Fruit fly (Drosophila melanogaster): ENCODE data around the gene Hex-A.

Gene Hex-A

dm6 chrX:9579918-9580521, 5.5 kb upstream of the Hex-A start, which contains the start of gene LPCAT (continued):
- TF ChIP-seq lab (GFP tag; optimal IDR thresholded peaks at IDR 0.05), result peak; percentile 82
- TF ChIP-seq CG2889 (GFP tag; IDR thresholded peaks at IDR 0.05), result peak; percentile 81
- peak; percentile 7 for TF ChIP-seq CG10543 (GFP tag; optimal IDR thresholded peaks at IDR 0.05)
- TF ChIP-seq CG10565 (GFP tag; optimal IDR thresholded peaks at IDR 0.05), result no peak
- peak; percentile 52 for TF ChIP-seq CG31224 (GFP tag; IDR thresholded peaks at IDR 0.05)
- peak; percentile 65 for TF ChIP-seq chm (GFP tag; IDR thresholded peaks at IDR 0.05)
- TF ChIP-seq CG3995 (GFP tag; optimal IDR thresholded peaks at IDR 0.05), result peak; percentile 26
- no peak for TF ChIP-seq CG12219 (GFP tag; optimal IDR thresholded peaks at IDR 0.05)
- peak; percentile 78 for TF ChIP-seq CG34224 (GFP tag; IDR thresholded peaks at IDR 0.05; ENCODE audit: partially characterized antibody)
- peak; percentile 84 for TF ChIP-seq CG16813 (GFP tag; IDR thresholded peaks at IDR 0.05; ENCODE audit: partially characterized antibody)
- peak; percentile 88 for TF ChIP-seq Sin3A (optimal IDR thresholded peaks at IDR 0.05)
- TF ChIP-seq CG11456 (GFP tag; IDR thresholded peaks at IDR 0.05), result peak; percentile 85
- peak; percentile 54 for TF ChIP-seq CG3281 (GFP tag; optimal IDR thresholded peaks at IDR 0.05)
- peak; percentile 39 for TF ChIP-seq NfI (GFP tag; optimal IDR thresholded peaks at IDR 0.05)
- TF ChIP-seq Hsf (GFP tag; optimal IDR thresholded peaks at IDR 0.05), result peak; percentile 78
- TF ChIP-seq ab (GFP tag; optimal IDR thresholded peaks at IDR 0.05), result peak; percentile 24
- TF ChIP-seq D19A (tag; optimal IDR thresholded peaks at IDR 0.05), result peak; percentile 1
- no peak for TF ChIP-seq CG14965 (GFP tag; optimal IDR thresholded peaks at IDR 0.05; ENCODE audit: borderline replicate concordance)
- TF ChIP-seq CG3407 (GFP tag; optimal IDR thresholded peaks at IDR 0.05), result no peak
- peak; percentile 45 for TF ChIP-seq Bdp1 (GFP tag; optimal IDR thresholded peaks at IDR 0.05)
- 0 out of 2 replicates have a peak, but pooled peaks have one; percentile 28 for TF ChIP-seq ro (GFP tag; IDR thresholded peaks at IDR 0.05)
- peak; percentile 70 to 90 for TF ChIP-seq dpn (GFP tag; optimal IDR thresholded peaks at IDR 0.05)
- TF ChIP-seq eyg (GFP tag; optimal IDR thresholded peaks at IDR 0.05), result no peak
- peak; percentile 13; the same call in 1 of the 2 replicates for TF ChIP-seq CG10959 (GFP tag; IDR thresholded peaks at IDR 0.05)
- TF ChIP-seq exex (tag; optimal IDR thresholded peaks at IDR 0.05), result peak; percentile 23
- peak; percentile 44 for TF ChIP-seq dmrt11E (tag; optimal IDR thresholded peaks at IDR 0.05)
- TF ChIP-seq Hey (tag; optimal IDR thresholded peaks at IDR 0.05), result no peak
- TF ChIP-seq TFAM (GFP tag; optimal IDR thresholded peaks at IDR 0.05), result no peak
- peak; percentile 80 for TF ChIP-seq zfh2 (GFP tag; optimal IDR thresholded peaks at IDR 0.05)
- TF ChIP-seq Jarid2 (GFP tag; optimal IDR thresholded peaks at IDR 0.05), result peak; percentile 28
- TF ChIP-seq shn (GFP tag; optimal IDR thresholded peaks at IDR 0.05), result peak; percentile 56
- TF ChIP-seq nerfin-2 (GFP tag; IDR thresholded peaks at IDR 0.05; ENCODE audit: partially characterized antibody), result peak; percentile 48
- peak; percentile 85 for TF ChIP-seq ind (GFP tag; optimal IDR thresholded peaks at IDR 0.05)
- TF ChIP-seq B-H1 (GFP tag; IDR thresholded peaks at IDR 0.05), result peak; percentile 40; the same call in 2 of the 3 replicates
- peak; percentile 94 for TF ChIP-seq lilli (GFP tag; optimal IDR thresholded peaks at IDR 0.05)
- peak; percentile 74 for TF ChIP-seq HHEX (GFP tag; optimal IDR thresholded peaks at IDR 0.05)
- TF ChIP-seq gro (GFP tag; optimal IDR thresholded peaks at IDR 0.05), result peak; percentile 80
- peak; percentile 77 for TF ChIP-seq Fer3 (tag; optimal IDR thresholded peaks at IDR 0.05)
- TF ChIP-seq CG9797 (GFP tag; optimal IDR thresholded peaks at IDR 0.05), result peak; percentile 71
- peak; percentile 18 for TF ChIP-seq CG17912 (GFP tag; optimal IDR thresholded peaks at IDR 0.05)
- TF ChIP-seq Optix (GFP tag; IDR thresholded peaks at IDR 0.05), result no peak
- TF ChIP-seq wor (GFP tag; IDR thresholded peaks at IDR 0.05), result no peak; the same call in 1 of the 2 replicates
- peak; percentile 69 for TF ChIP-seq CG13424 (tag; optimal IDR thresholded peaks at IDR 0.05)
- peak; percentile 90 for TF ChIP-seq mam (GFP tag; optimal IDR thresholded peaks at IDR 0.05)
- TF ChIP-seq CG6854 (GFP tag; optimal IDR thresholded peaks at IDR 0.05), result no peak
- TF ChIP-seq bowl (GFP tag; IDR thresholded peaks at IDR 0.05), result no peak
- peak; percentile 50 for TF ChIP-seq CG4730 (GFP tag; IDR thresholded peaks at IDR 0.05)
- peak; percentile 91 for TF ChIP-seq Ets97D (GFP tag; optimal IDR thresholded peaks at IDR 0.05)
- TF ChIP-seq ssp (GFP tag; IDR thresholded peaks at IDR 0.05), result peak; percentile 70
- TF ChIP-seq run (tag; optimal IDR thresholded peaks at IDR 0.05), result no peak

Measured in whole organism, embryonic.